Fruit fly (Drosophila melanogaster): ENCODE data around the gene CG12084.

The CG12084 gene

dm6 chr3L:1533699-1534431, 37.4 kb upstream of the CG12084 start, which contains the start of gene Iml1 (continued):
- TF ChIP-seq sqz (GFP tag; optimal IDR thresholded peaks at IDR 0.05) (no peak), CG7963 (GFP tag; IDR thresholded peaks at IDR 0.05; ENCODE audit: partially characterized antibody) (no peak), klu (GFP tag; IDR thresholded peaks at IDR 0.05) (peak; percentile 27), CG18619 (GFP tag; optimal IDR thresholded peaks at IDR 0.05) (no peak), lov (optimal IDR thresholded peaks at IDR 0.05) (no peak), lov (GFP tag; IDR thresholded peaks at IDR 0.05) (no peak), Ada2b (GFP tag; IDR thresholded peaks at IDR 0.05) (no peak), CG13287 (GFP tag; IDR thresholded peaks at IDR 0.05; ENCODE audit: partially characterized antibody) (peak; percentile 25; the same call in 1 of the 2 replicates), CG1024 (GFP tag; IDR thresholded peaks at IDR 0.05) (no peak), cwo (GFP tag; optimal IDR thresholded peaks at IDR 0.05) (peak; percentile 12), Opbp (GFP tag; IDR thresholded peaks at IDR 0.05; ENCODE audit: partially characterized antibody) (no peak), mld (GFP tag; IDR thresholded peaks at IDR 0.05; ENCODE audit: partially characterized antibody) (no peak), CG16863 (GFP tag; optimal IDR thresholded peaks at IDR 0.05) (no peak), NfI (GFP tag; optimal IDR thresholded peaks at IDR 0.05) (peak; percentile 17), slp2 (GFP tag; optimal IDR thresholded peaks at IDR 0.05) (no peak), Dad (GFP tag; optimal IDR thresholded peaks at IDR 0.05) (no peak), CG18476 (GFP tag; optimal IDR thresholded peaks at IDR 0.05) (no peak), CG4360 (GFP tag; IDR thresholded peaks at IDR 0.05) (peak; percentile 31; the same call in 1 of the 2 replicates), YL-1 (GFP tag; optimal IDR thresholded peaks at IDR 0.05) (peak; percentile 43), CG11456 (GFP tag; IDR thresholded peaks at IDR 0.05) (peak; percentile 72), CG31365 (tag; optimal IDR thresholded peaks at IDR 0.05) (no peak), D19B (GFP tag; optimal IDR thresholded peaks at IDR 0.05) (no peak), Gug (GFP tag; IDR thresholded peaks at IDR 0.05) (peak; percentile 78), CG3847 (GFP tag; IDR thresholded peaks at IDR 0.05) (no peak), CG4820 (GFP tag; optimal IDR thresholded peaks at IDR 0.05) (peak; percentile 27), hb (GFP tag; IDR thresholded peaks at IDR 0.05; ENCODE audit: partially characterized antibody) (no peak), HLH54F (GFP tag; optimal IDR thresholded peaks at IDR 0.05) (peak; percentile 6), CG9727 (GFP tag; optimal IDR thresholded peaks at IDR 0.05) (peak; percentile 7), Abd-B (GFP tag; optimal IDR thresholded peaks at IDR 0.05) (peak; percentile 61), tio (GFP tag; optimal IDR thresholded peaks at IDR 0.05) (no peak), pan (optimal IDR thresholded peaks at IDR 0.05) (no peak), pan (GFP tag; optimal IDR thresholded peaks at IDR 0.05 in 1 of 2, IDR thresholded peaks at IDR 0.05 in 1 of 2) (peak in 1 of 2 experiments; percentile 53), hth (optimal IDR thresholded peaks at IDR 0.05) (no peak), CG8388 (GFP tag; optimal IDR thresholded peaks at IDR 0.05) (peak; percentile 32), CG6689 (GFP tag; IDR thresholded peaks at IDR 0.05) (peak; percentile 85), gfzf (GFP tag; optimal IDR thresholded peaks at IDR 0.05) (peak; percentile 58), CG8290 (GFP tag; optimal IDR thresholded peaks at IDR 0.05) (no peak), CG8290 (tag; optimal IDR thresholded peaks at IDR 0.05) (no peak), trem (tag; optimal IDR thresholded peaks at IDR 0.05) (peak; percentile 34), CG3281 (GFP tag; optimal IDR thresholded peaks at IDR 0.05) (no peak), ci (GFP tag; IDR thresholded peaks at IDR 0.05) (no peak), CG15696 (tag; optimal IDR thresholded peaks at IDR 0.05) (peak; percentile 6), ham (GFP tag; IDR thresholded peaks at IDR 0.05) (no peak), sens-2 (GFP tag; IDR thresholded peaks at IDR 0.05) (no peak), CG12391 (tag; optimal IDR thresholded peaks at IDR 0.05) (peak; percentile 68), esg (GFP tag; conservative IDR thresholded peaks at IDR 0.05) (0 out of 2 replicates have a peak, but pooled peaks have one; percentile 29), CG32532 (GFP tag; IDR thresholded peaks at IDR 0.05) (peak; percentile 71), CkIIα-i1 (GFP tag; IDR thresholded peaks at IDR 0.05) (no peak), luna (GFP tag; optimal IDR thresholded peaks at IDR 0.05) (no peak), sisA (GFP tag; IDR thresholded peaks at IDR 0.05) (peak; percentile 56), CG34422 (GFP tag; IDR thresholded peaks at IDR 0.05) (peak; percentile 53; the same call in 1 of the 3 replicates)
